Worm (Caenorhabditis elegans): Measurements from ENCODE around the gene T07F8.4.

- no peak for TF ChIP-seq snpc-4 (tag; optimal IDR thresholded peaks at IDR 0.05)
- TF ChIP-seq mab-9 (GFP tag; IDR thresholded peaks at IDR 0.05), result no peak
- TF ChIP-seq alr-1 (tag; optimal IDR thresholded peaks at IDR 0.05; ENCODE audit: borderline replicate concordance), result no peak
These were observed 34.9 kb upstream of the T07F8.4 start for ce11 chrII:7166768-7167167.

Measured in whole organism, L1 larva.